Fruit fly (Drosophila melanogaster) whole organism, prepupa: ENCODE measurements around the gene CG13482.

Experiments used
- Blimp-1 ChIP-seq: fragments of 200-800 bp; sonication (Bioruptor generic); optimal IDR thresholded peaks from 3 replicates; lab custom pipeline; 2017; ENCODE audit warnings: missing biosample characterization, missing genetic modification characterization, mild to moderate bottlenecking, moderate library complexity, missing genetic modification reagents
- CG10669 ChIP-seq: fragments of 200-800 bp; sonication (Bioruptor generic); optimal IDR thresholded peaks from 3 replicates; lab custom pipeline; 2018; ENCODE audit warnings: missing biosample characterization, mild to moderate bottlenecking, missing genetic modification characterization, moderate library complexity
- CG11294 ChIP-seq: fragments of 200-800 bp; sonication (Bioruptor generic); IDR thresholded peaks from 2 replicates; pipeline ENCODE4 v1.3.6; 2022; ENCODE audit warnings: missing biosample characterization, missing genetic modification characterization
- CG11902 ChIP-seq: fragments of 200-800 bp; sonication (Bioruptor generic); optimal IDR thresholded peaks from 3 replicates; lab custom pipeline; 2016; ENCODE audit warnings: missing biosample characterization, missing genetic modification characterization
- CG15336 ChIP-seq: fragments of 200-800 bp; sonication (Bioruptor generic); IDR thresholded peaks from 2 replicates; pipeline ENCODE4 v1.3.6; 2022; ENCODE audit warnings: missing biosample characterization, missing genetic modification characterization
- CG1621 ChIP-seq: fragments of 200-800 bp; sonication (Bioruptor generic); optimal IDR thresholded peaks from 3 replicates; lab custom pipeline; 2018; ENCODE audit warnings: missing biosample characterization, mild to moderate bottlenecking, missing genetic modification characterization
- CG16779 ChIP-seq: fragments of 200-800 bp; sonication (Bioruptor generic); optimal IDR thresholded peaks from 3 replicates; lab custom pipeline; 2017; ENCODE audit warnings: missing biosample characterization, mild to moderate bottlenecking, missing genetic modification characterization
- CG3032 ChIP-seq: fragments of 200-800 bp; optimal IDR thresholded peaks from 2 replicates; lab custom pipeline; 2019; ENCODE audit warnings: missing biosample characterization, mild to moderate bottlenecking, missing genetic modification characterization, moderate library complexity
- CG31627 ChIP-seq: fragments of 200-800 bp; sonication (Bioruptor generic); optimal IDR thresholded peaks from 3 replicates; lab custom pipeline; 2016; ENCODE audit warnings: missing biosample characterization, missing genetic modification characterization
- CG32006 ChIP-seq: fragments of 200-800 bp; sonication (Bioruptor generic); optimal IDR thresholded peaks from 3 replicates; lab custom pipeline; 2017; ENCODE audit warnings: missing biosample characterization, mild to moderate bottlenecking, missing genetic modification characterization
- CG3919 ChIP-seq: fragments of 200-800 bp; sonication (Bioruptor generic); optimal IDR thresholded peaks from 3 replicates; lab custom pipeline; 2016; ENCODE audit warnings: missing biosample characterization, missing genetic modification characterization
- CG4318 ChIP-seq: fragments of 200-800 bp; sonication (Bioruptor generic); optimal IDR thresholded peaks from 3 replicates; lab custom pipeline; 2017; ENCODE audit warnings: missing biosample characterization, mild to moderate bottlenecking, missing genetic modification characterization
- CG6276 ChIP-seq: fragments of 200-800 bp; sonication (Bioruptor generic); optimal IDR thresholded peaks from 2 replicates; lab custom pipeline; 2017; ENCODE audit warnings: missing biosample characterization, mild to moderate bottlenecking, missing genetic modification characterization
- CG6854 ChIP-seq: fragments of 200-800 bp; sonication (Bioruptor generic); optimal IDR thresholded peaks from 2 replicates; lab custom pipeline; 2017; ENCODE audit warnings: missing biosample characterization, mild to moderate bottlenecking, missing genetic modification characterization
- CG7368 ChIP-seq: fragments of 200-800 bp; sonication (Bioruptor generic); optimal IDR thresholded peaks from 3 replicates; lab custom pipeline; 2016; ENCODE audit warnings: missing biosample characterization, missing genetic modification characterization
- CG8119 ChIP-seq: fragments of 200-800 bp; sonication (Bioruptor generic); IDR thresholded peaks from 3 replicates; pipeline ENCODE4 v1.3.6; 2022; ENCODE audit warnings: missing biosample characterization, missing genetic modification characterization
- CG8632 ChIP-seq: fragments of 200-800 bp; sonication (Bioruptor generic); optimal IDR thresholded peaks from 3 replicates; lab custom pipeline; 2016; ENCODE audit warnings: missing biosample characterization, missing genetic modification characterization
- Eip75B ChIP-seq: fragments of 200-800 bp; sonication (Bioruptor generic); optimal IDR thresholded peaks from 3 replicates; lab custom pipeline; 2016; ENCODE audit warnings: missing biosample characterization, missing genetic modification characterization
- Ets96B ChIP-seq: fragments of 200-800 bp; optimal IDR thresholded peaks from 2 replicates; lab custom pipeline; 2019; ENCODE audit warnings: missing biosample characterization, mild to moderate bottlenecking, missing genetic modification characterization, moderate library complexity
- Gug ChIP-seq: fragments of 200-800 bp; sonication (Bioruptor generic); IDR thresholded peaks from 2 replicates; pipeline ENCODE4 v1.3.6; 2022; ENCODE audit warnings: missing biosample characterization, missing genetic modification characterization
- Hr38 ChIP-seq: sonication (Bioruptor generic); optimal IDR thresholded peaks from 2 replicates; lab custom pipeline; 2016; ENCODE audit warnings: missing biosample characterization, missing genetic modification characterization
- Hr39 ChIP-seq: fragments of 200-800 bp; sonication (Bioruptor generic); optimal IDR thresholded peaks from 2 replicates; lab custom pipeline; 2016; ENCODE audit warnings: missing biosample characterization, missing genetic modification characterization
- Hr4 ChIP-seq: fragments of 200-800 bp; sonication (Bioruptor generic); optimal IDR thresholded peaks from 3 replicates; lab custom pipeline; 2016; ENCODE audit warnings: missing biosample characterization, missing genetic modification characterization
- Lpt ChIP-seq: fragments of 200-800 bp; sonication (Bioruptor generic); optimal IDR thresholded peaks from 3 replicates; lab custom pipeline; 2016; ENCODE audit warnings: missing biosample characterization, missing genetic modification characterization
- Met ChIP-seq: fragments of 200-800 bp; sonication (Bioruptor generic); optimal IDR thresholded peaks from 3 replicates; lab custom pipeline; 2016; ENCODE audit warnings: missing biosample characterization, missing genetic modification characterization
- OdsH ChIP-seq: fragments of 200-800 bp; sonication (Bioruptor generic); optimal IDR thresholded peaks from 3 replicates; lab custom pipeline; 2016; ENCODE audit warnings: missing biosample characterization, missing genetic modification characterization
- Smox ChIP-seq: fragments of 200-800 bp; sonication (Bioruptor generic); optimal IDR thresholded peaks from 3 replicates; lab custom pipeline; 2016; ENCODE audit warnings: missing biosample characterization, missing genetic modification characterization
- Sox102F ChIP-seq: fragments of 200-800 bp; sonication (Bioruptor generic); optimal IDR thresholded peaks from 2 replicates; lab custom pipeline; 2016; ENCODE audit warnings: missing biosample characterization, mild to moderate bottlenecking, missing genetic modification characterization
- Sox14 ChIP-seq: fragments of 200-800 bp; sonication (Bioruptor generic); optimal IDR thresholded peaks from 3 replicates; lab custom pipeline; 2016; ENCODE audit warnings: missing biosample characterization, missing genetic modification characterization
- acj6 ChIP-seq: fragments of 200-800 bp; sonication (Bioruptor generic); optimal IDR thresholded peaks from 3 replicates; lab custom pipeline; 2016; ENCODE audit warnings: missing biosample characterization, missing genetic modification characterization
- cyc ChIP-seq: fragments of 200-800 bp; sonication (Bioruptor generic); optimal IDR thresholded peaks from 3 replicates; lab custom pipeline; 2016; ENCODE audit warnings: missing biosample characterization, missing genetic modification characterization
- dac ChIP-seq: fragments of 200-800 bp; sonication (Bioruptor generic); optimal IDR thresholded peaks from 2 replicates; lab custom pipeline; 2017; ENCODE audit warnings: missing biosample characterization, mild to moderate bottlenecking, missing genetic modification characterization
- dsx ChIP-seq: fragments of 200-800 bp; optimal IDR thresholded peaks from 3 replicates; lab custom pipeline; 2019; ENCODE audit warnings: missing biosample characterization, mild to moderate bottlenecking, missing genetic modification characterization, moderate library complexity; ENCODE audit not compliant: poor library complexity, severe bottlenecking
- eg ChIP-seq: fragments of 200-800 bp; sonication (Bioruptor generic); IDR thresholded peaks from 3 replicates; pipeline ENCODE4 v1.3.6; 2022; ENCODE audit warnings: missing biosample characterization, missing genetic modification characterization
- esn ChIP-seq: fragments of 200-800 bp; sonication (Bioruptor generic); optimal IDR thresholded peaks from 2 replicates; lab custom pipeline; 2016; ENCODE audit warnings: missing biosample characterization, mild to moderate bottlenecking, missing genetic modification characterization, moderate library complexity
- fd59A ChIP-seq: fragments of 200-800 bp; sonication (Bioruptor generic); optimal IDR thresholded peaks from 2 replicates; lab custom pipeline; 2017; ENCODE audit warnings: missing biosample characterization, mild to moderate bottlenecking, missing genetic modification characterization, missing genetic modification reagents
- fd85E ChIP-seq: fragments of 200-800 bp; sonication (Bioruptor generic); optimal IDR thresholded peaks from 3 replicates; lab custom pipeline; 2016; ENCODE audit warnings: missing biosample characterization, missing genetic modification characterization
- fkh ChIP-seq: fragments of 200-800 bp; sonication (Bioruptor generic); optimal IDR thresholded peaks from 3 replicates; lab custom pipeline; 2017; ENCODE audit warnings: missing biosample characterization, mild to moderate bottlenecking, missing genetic modification characterization, moderate library complexity
- net ChIP-seq: fragments of 200-800 bp; sonication (Bioruptor generic); optimal IDR thresholded peaks from 3 replicates; lab custom pipeline; 2016; ENCODE audit warnings: missing biosample characterization, missing genetic modification characterization
- pdm3 ChIP-seq: fragments of 200-800 bp; sonication (Bioruptor generic); optimal IDR thresholded peaks from 3 replicates; lab custom pipeline; 2016; ENCODE audit warnings: missing biosample characterization, missing genetic modification characterization
- salr ChIP-seq, 2 experiments: fragments of 200-800 bp; sonication (Bioruptor generic); optimal IDR thresholded peaks; 3 replicates each; lab custom pipeline; 2016 to 2018; ENCODE audit warnings: missing biosample characterization in 2 of 2, missing genetic modification characterization in 2 of 2, mild to moderate bottlenecking in 1 of 2
- spab ChIP-seq: fragments of 200-800 bp; sonication (Bioruptor generic); optimal IDR thresholded peaks from 2 replicates; lab custom pipeline; 2017; ENCODE audit warnings: missing biosample characterization, mild to moderate bottlenecking, missing genetic modification characterization, missing genetic modification reagents
- ss ChIP-seq, 2 experiments: fragments of 200-800 bp; sonication (Bioruptor generic); optimal IDR thresholded peaks; 2 replicates in 1 of 2; 3 replicates in 1 of 2; lab custom pipeline; 2017 to 2018; ENCODE audit warnings: mild to moderate bottlenecking in 2 of 2, missing biosample characterization in 2 of 2, missing genetic modification characterization in 2 of 2, moderate library complexity in 1 of 2
- svp ChIP-seq: fragments of 200-800 bp; sonication (Bioruptor generic); peaks from one replicate; lab custom pipeline; 2016; ENCODE audit warnings: missing biosample characterization, missing genetic modification characterization
- topi ChIP-seq: fragments of 200-800 bp; sonication (Bioruptor generic); optimal IDR thresholded peaks from 3 replicates; lab custom pipeline; 2016; ENCODE audit warnings: missing biosample characterization, missing genetic modification characterization
- vri ChIP-seq: fragments of 200-800 bp; sonication (Bioruptor generic); optimal IDR thresholded peaks from 3 replicates; lab custom pipeline; 2016; ENCODE audit warnings: missing biosample characterization, mild to moderate bottlenecking, missing genetic modification characterization

CG13482 gene

DNA sequence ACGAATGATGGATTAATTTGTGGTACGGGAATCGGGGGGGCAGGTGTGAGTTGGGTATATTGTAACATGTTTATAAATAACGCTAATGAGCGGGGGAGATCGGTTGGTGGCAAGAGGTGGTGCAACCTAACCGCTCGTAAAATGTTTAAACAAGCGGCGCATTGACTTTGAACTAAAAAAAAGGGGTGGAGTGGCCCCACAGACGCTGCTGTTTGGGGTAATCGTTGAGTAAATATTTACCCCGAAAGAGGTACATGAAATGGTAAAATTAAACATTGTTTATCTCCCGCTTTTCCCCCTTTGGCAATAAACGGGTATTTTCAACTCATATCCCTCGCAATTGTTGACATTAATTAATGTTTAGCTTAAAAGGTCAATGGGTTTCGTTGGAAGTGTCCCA is 37.0 kb downstream of the CG13482 start (continued):
- TF ChIP-seq Sox102F (GFP tag; lab: Kevin White, UChicago) = no peak
- peak; percentile 47 for TF ChIP-seq vri

DNA sequence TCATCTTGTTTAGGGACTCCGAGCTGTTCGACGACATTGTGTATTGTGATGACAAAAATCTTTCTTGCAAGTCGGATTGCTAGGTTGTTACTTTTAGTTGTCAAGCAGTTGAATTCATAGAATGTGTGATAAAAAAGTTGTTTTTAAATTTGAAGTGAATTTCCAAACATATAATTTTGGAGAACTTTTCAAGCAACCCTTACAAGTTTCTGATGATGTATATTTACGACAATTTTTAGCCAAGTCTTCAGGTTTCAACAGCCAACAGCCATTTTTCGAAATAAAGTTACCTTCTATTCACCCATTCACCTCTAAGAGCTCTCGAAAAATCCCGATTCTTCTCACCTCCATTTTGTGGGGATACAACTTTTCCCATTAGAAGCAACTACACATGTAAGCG is 40.5 kb downstream of the CG13482 start, which contains the start of gene CG13481:
TSS of gene CG13481 (minus strand) at position 101 of the 400 bp plus-strand sequence.
- TF ChIP-seq OdsH (no peak), svp (GFP tag; lab: Kevin White, UChicago) (no peak), CG4318 (GFP tag; lab: Kevin White, UChicago) (no peak), CG8119 (GFP tag; lab: Robert Waterston, UW) (no peak), fd59A (GFP tag; lab: Kevin White, UChicago) (no peak), Hr38 (no peak), Sox14 (GFP tag; lab: Kevin White, UChicago) (no peak), Gug (GFP tag; lab: Robert Waterston, UW) (no peak), CG7368 (no peak), CG16779 (tag; lab: Kevin White, UChicago) (no peak), salr (GFP tag; optimal IDR thresholded peaks at IDR 0.05; lab: Kevin White, UChicago) (no peak), acj6 (no peak), fd85E (GFP tag; lab: Kevin White, UChicago) (no peak), Lpt (GFP tag; lab: Kevin White, UChicago) (no peak), topi (GFP tag; lab: Kevin White, UChicago) (no peak), Met (no peak)

DNA sequence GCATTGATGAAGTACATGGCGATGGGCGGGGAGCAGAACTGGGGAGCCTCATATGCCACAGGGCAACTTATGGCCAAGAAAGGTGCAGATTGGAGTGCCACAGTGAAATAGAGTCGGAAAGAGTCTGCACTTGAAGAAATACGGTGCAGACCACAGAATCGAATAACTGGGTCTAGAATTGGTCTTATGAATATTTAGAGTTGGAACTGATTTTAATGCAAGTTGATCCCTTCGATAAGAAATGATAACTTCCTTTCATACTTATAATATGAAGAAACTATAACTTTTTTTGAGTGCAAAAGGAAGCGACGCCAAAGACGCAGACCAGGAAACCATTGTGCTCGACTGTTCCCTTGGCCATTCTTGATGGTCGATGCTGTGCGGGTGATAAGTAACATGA is 45.4 kb downstream of the CG13482 start:
- TF ChIP-seq Blimp-1 (GFP tag; lab: Kevin White, UChicago) = peak; percentile 40
- peak; percentile 71 for TF ChIP-seq CG8119 (GFP tag; lab: Robert Waterston, UW)
- peak; percentile 90 for TF ChIP-seq dsx (GFP tag; lab: Kevin White, UChicago)
- peak; percentile 71 for TF ChIP-seq OdsH
- TF ChIP-seq CG32006 (GFP tag; lab: Kevin White, UChicago) = peak; percentile 65
- TF ChIP-seq CG31627 (GFP tag; lab: Kevin White, UChicago) = peak; percentile 73
- TF ChIP-seq ss (GFP tag; optimal IDR thresholded peaks at IDR 0.05; lab: Kevin White, UChicago) = peak; percentile 86
- peak; percentile 86 for TF ChIP-seq CG1621 (tag; lab: Kevin White, UChicago)
- peak; percentile 88 for TF ChIP-seq svp (GFP tag; lab: Kevin White, UChicago)
- TF ChIP-seq CG15336 (GFP tag; lab: Robert Waterston, UW) = peak; percentile 45
- TF ChIP-seq CG6854 (GFP tag; lab: Kevin White, UChicago) = peak; percentile 42
- peak; percentile 70 for TF ChIP-seq Hr39
- peak; percentile 62 for TF ChIP-seq CG8632
- TF ChIP-seq CG4318 (GFP tag; lab: Kevin White, UChicago) = peak; percentile 6
- TF ChIP-seq CG3032 (tag; lab: Kevin White, UChicago) = peak; percentile 81
- TF ChIP-seq Sox102F (GFP tag; lab: Kevin White, UChicago) = peak; percentile 77
- peak; percentile 85 for TF ChIP-seq Eip75B (GFP tag; lab: Kevin White, UChicago)
- peak; percentile 48 for TF ChIP-seq Hr4 (GFP tag; lab: Kevin White, UChicago)
- TF ChIP-seq Lpt (GFP tag; lab: Kevin White, UChicago) = no peak
- TF ChIP-seq topi (GFP tag; lab: Kevin White, UChicago) = peak; percentile 64
- TF ChIP-seq net (GFP tag; lab: Kevin White, UChicago) = peak; percentile 59
- peak; percentile 34 for TF ChIP-seq cyc
- peak; percentile 77 for TF ChIP-seq pdm3 (GFP tag; lab: Kevin White, UChicago)
- TF ChIP-seq esn (GFP tag; lab: Kevin White, UChicago) = peak; percentile 77
- peak; percentile 89 for TF ChIP-seq Ets96B (tag; lab: Kevin White, UChicago)
- TF ChIP-seq dac (GFP tag; lab: Kevin White, UChicago) = no peak
- TF ChIP-seq CG6276 (GFP tag; lab: Kevin White, UChicago) = peak; percentile 14
- TF ChIP-seq Met = peak; percentile 68
- TF ChIP-seq fd59A (GFP tag; lab: Kevin White, UChicago) = peak; percentile 88
- TF ChIP-seq spab (GFP tag; lab: Kevin White, UChicago) = peak; percentile 82
- TF ChIP-seq CG3919 (GFP tag; lab: Kevin White, UChicago) = peak; percentile 75
- TF ChIP-seq CG10669 = peak; percentile 69
- peak; percentile 49 for TF ChIP-seq CG16779 (tag; lab: Kevin White, UChicago)
- TF ChIP-seq CG11902 (GFP tag; lab: Kevin White, UChicago) = peak; percentile 50
- TF ChIP-seq Hr38 = no peak
- no peak for TF ChIP-seq CG11294 (GFP tag; lab: Robert Waterston, UW)
- no peak for TF ChIP-seq fkh (GFP tag; lab: Kevin White, UChicago)
- peak; percentile 20; the same call in 1 of the 3 replicates for TF ChIP-seq eg (GFP tag; lab: Robert Waterston, UW)
- TF ChIP-seq Smox = peak; percentile 72
- TF ChIP-seq vri = peak; percentile 44
